Fruit fly (Drosophila melanogaster): Measurements from ENCODE around the gene Met.

The Met gene

DNA sequence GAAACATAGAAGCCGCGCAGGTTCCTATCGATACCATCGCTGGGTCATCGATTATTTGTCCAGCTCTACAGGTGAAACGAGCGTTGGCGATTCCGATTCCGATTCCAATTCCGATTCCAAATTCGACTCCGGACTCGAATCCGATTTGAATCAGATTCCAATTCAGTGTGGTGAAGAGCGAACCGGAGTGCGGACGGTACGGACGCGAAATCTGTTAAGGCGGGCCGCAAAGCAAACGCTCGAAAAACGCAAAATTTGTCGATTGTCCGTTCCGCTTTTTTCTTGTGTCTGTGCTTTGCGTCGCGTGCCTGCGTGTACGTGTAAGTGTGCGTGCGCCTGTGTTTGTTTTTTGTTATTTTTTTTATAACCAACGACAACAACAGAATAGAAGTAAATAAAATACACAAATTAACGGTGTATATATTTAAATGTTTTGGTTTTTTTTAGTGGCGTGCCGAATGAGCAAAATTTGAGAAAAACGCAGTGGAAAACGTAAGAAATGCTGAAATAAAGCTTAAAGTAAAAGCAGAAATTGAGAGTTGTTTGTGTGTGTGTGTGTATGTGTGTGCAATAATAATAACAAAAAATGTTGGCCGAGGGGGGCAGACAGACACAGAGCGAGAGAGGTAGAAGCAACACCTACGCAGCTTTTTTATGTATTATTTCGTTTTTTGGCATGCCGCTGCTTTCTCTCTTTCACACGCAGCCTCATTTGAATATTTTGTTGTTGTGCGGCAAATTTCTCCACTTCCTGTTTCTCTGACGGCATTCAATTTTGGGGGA is 6.1 kb downstream of the Met start, which contains the start of gene Ptp10D (continued):
- TF ChIP-seq CG12659 (GFP tag; optimal IDR thresholded peaks at IDR 0.05) = peak; percentile 73
- 0 out of 3 replicates have a peak, but pooled peaks have one; percentile 26 for TF ChIP-seq CG11456 (GFP tag; IDR thresholded peaks at IDR 0.05)
- peak; percentile 51; the same call in 1 of the 2 replicates for TF ChIP-seq NFAT (GFP tag; IDR thresholded peaks at IDR 0.05)
- TF ChIP-seq Meics (GFP tag; optimal IDR thresholded peaks at IDR 0.05) = no peak
- TF ChIP-seq nerfin-2 (GFP tag; IDR thresholded peaks at IDR 0.05; ENCODE audit: partially characterized antibody) = peak; percentile 84
- TF ChIP-seq lab (GFP tag; optimal IDR thresholded peaks at IDR 0.05) = peak; percentile 70
- peak; percentile 24; the same call in 1 of the 2 replicates for TF ChIP-seq Rfx (GFP tag; IDR thresholded peaks at IDR 0.05)
- TF ChIP-seq slbo (GFP tag; IDR thresholded peaks at IDR 0.05) = 0 out of 2 replicates have a peak, but pooled peaks have one; percentile 30
- TF ChIP-seq Dll (GFP tag; IDR thresholded peaks at IDR 0.05; ENCODE audit: partially characterized antibody) = peak; percentile 83; the same call in 3 of the 4 replicates
- TF ChIP-seq CG34376 (GFP tag; optimal IDR thresholded peaks at IDR 0.05) = peak; percentile 45
- peak; percentile 2 for TF ChIP-seq en (GFP tag; optimal IDR thresholded peaks at IDR 0.05)
- TF ChIP-seq unpg (GFP tag; optimal IDR thresholded peaks at IDR 0.05) = peak; percentile 1
- TF ChIP-seq ssp (GFP tag; IDR thresholded peaks at IDR 0.05) = no peak
- TF ChIP-seq CG2116 (GFP tag; optimal IDR thresholded peaks at IDR 0.05) = no peak
- TF ChIP-seq tll (GFP tag; optimal IDR thresholded peaks at IDR 0.05) = no peak
- no peak for TF ChIP-seq kay (GFP tag; optimal IDR thresholded peaks at IDR 0.05)
- peak; percentile 89 for TF ChIP-seq BEAF-32 (GFP tag; optimal IDR thresholded peaks at IDR 0.05)
- TF ChIP-seq CG5953 (GFP tag; IDR thresholded peaks at IDR 0.05) = peak; percentile 40; the same call in 1 of the 2 replicates
- peak; percentile 86 for TF ChIP-seq CG13287 (GFP tag; IDR thresholded peaks at IDR 0.05; ENCODE audit: partially characterized antibody)
- no peak for TF ChIP-seq MTF-1 (GFP tag; optimal IDR thresholded peaks at IDR 0.05; ENCODE audit: borderline replicate concordance)
- peak; percentile 19 for TF ChIP-seq Blimp-1 (GFP tag; optimal IDR thresholded peaks at IDR 0.05)
- peak; percentile 33 for TF ChIP-seq gsb-n (tag; optimal IDR thresholded peaks at IDR 0.05)
- peak; percentile 38 for TF ChIP-seq CG10147 (GFP tag; optimal IDR thresholded peaks at IDR 0.05)
- peak; percentile 7 for TF ChIP-seq YL-1 (GFP tag; optimal IDR thresholded peaks at IDR 0.05)
- TF ChIP-seq ken (GFP tag; IDR thresholded peaks at IDR 0.05) = peak; percentile 33; the same call in 1 of the 3 replicates
- peak; percentile 11 for TF ChIP-seq PHDP (tag; optimal IDR thresholded peaks at IDR 0.05)
- TF ChIP-seq HmgZ (tag; optimal IDR thresholded peaks at IDR 0.05) = peak; percentile 40
- TF ChIP-seq lov (optimal IDR thresholded peaks at IDR 0.05) = no peak
- TF ChIP-seq lov (GFP tag; IDR thresholded peaks at IDR 0.05) = 0 out of 3 replicates have a peak, but pooled peaks have one; percentile 34

DNA sequence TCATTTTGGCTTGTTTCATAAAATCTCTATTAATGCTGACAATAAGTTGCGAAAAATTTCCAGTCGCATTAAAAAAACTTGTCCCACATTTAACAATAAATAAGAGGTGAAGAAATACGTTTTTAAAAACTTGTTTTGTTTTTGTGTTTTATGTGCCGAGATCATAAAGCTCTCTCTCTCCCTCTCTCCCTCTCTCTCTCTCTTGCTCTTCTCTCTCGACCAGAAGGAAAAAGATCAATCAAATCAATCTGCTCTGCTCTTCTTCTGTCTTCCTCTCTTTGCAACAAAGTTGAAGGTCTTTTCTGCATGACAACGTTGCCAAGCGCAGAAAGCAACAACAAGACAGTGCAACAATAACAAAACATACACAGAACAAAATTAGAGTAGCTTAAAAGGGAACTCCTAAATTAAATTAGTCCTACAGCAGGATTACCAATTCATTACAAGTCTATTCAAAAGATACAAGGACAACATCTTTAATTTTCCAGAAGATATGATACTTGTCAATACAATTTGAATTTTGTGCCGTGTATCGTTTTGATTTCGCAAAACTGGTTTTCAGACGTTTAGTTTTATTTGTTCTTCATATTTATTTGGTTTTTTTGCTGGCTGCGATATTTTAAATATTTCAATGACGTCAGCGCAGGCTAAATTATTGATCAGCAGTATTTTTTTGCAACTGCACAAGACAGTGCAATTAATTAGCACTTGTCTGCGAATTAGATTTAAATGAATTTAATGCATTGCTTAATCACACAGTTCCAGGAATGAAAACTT is 6.9 kb downstream of the Met start:
- TF ChIP-seq gcm (GFP tag; optimal IDR thresholded peaks at IDR 0.05) (peak; percentile 42), CG7928 (GFP tag; optimal IDR thresholded peaks at IDR 0.05) (no peak), MBD-R2 (GFP tag; IDR thresholded peaks at IDR 0.05) (peak; percentile 62; the same call in 1 of the 2 replicates), Bdp1 (GFP tag; optimal IDR thresholded peaks at IDR 0.05) (peak; percentile 28), pan (optimal IDR thresholded peaks at IDR 0.05) (no peak), pan (GFP tag; optimal IDR thresholded peaks at IDR 0.05 in 1 of 2, IDR thresholded peaks at IDR 0.05 in 1 of 2) (peak in 1 of 2 experiments; percentile 91), CG8290 (GFP tag; optimal IDR thresholded peaks at IDR 0.05) (no peak), CG8290 (tag; optimal IDR thresholded peaks at IDR 0.05) (peak in 1 of 2 experiments; percentile 85), CG2116 (GFP tag; optimal IDR thresholded peaks at IDR 0.05) (peak; percentile 42), jumu (GFP tag; optimal IDR thresholded peaks at IDR 0.05) (no peak), bab2 (GFP tag; optimal IDR thresholded peaks at IDR 0.05) (peak; percentile 77), zfh2 (GFP tag; optimal IDR thresholded peaks at IDR 0.05) (peak; percentile 73), Bgb (GFP tag; IDR thresholded peaks at IDR 0.05; ENCODE audit: partially characterized antibody) (no peak), yki (optimal IDR thresholded peaks at IDR 0.05) (no peak), CG18619 (GFP tag; optimal IDR thresholded peaks at IDR 0.05) (peak; percentile 59), sd (tag; optimal IDR thresholded peaks at IDR 0.05) (peak; percentile 8), CG33213 (GFP tag; optimal IDR thresholded peaks at IDR 0.05) (peak; percentile 48), fu2 (GFP tag; optimal IDR thresholded peaks at IDR 0.05) (peak; percentile 61), Lhr (GFP tag; optimal IDR thresholded peaks at IDR 0.05) (no peak), trh (GFP tag; optimal IDR thresholded peaks at IDR 0.05) (peak; percentile 46)
